Worm (Caenorhabditis elegans): ENCODE measurements around the gene mrps-28.

Gene mrps-28

DNA sequence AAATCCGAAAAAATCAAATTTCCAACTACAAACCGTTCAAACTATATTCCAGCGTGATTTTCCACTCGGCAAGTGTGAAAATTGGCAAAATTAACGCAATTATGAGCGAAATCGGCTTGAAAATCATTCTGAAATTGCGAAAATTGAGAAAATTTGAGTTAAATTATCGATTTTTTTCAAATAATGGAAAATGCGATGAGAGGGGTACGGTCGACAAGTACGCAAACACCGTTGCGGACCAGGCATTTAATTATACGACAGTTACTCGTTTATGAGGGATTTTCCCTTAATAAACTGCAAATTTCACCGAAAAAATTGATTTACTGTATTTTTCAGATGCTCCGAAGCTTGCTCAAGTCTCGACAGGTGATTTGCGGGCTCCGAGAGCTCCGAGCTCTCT lies at the start of gene mrps-28, which contains the start of gene Y43F8C.7:
mrps-28 (plus strand) TSS at position 337 of the 400 bp plus-strand sequence.
Y43F8C.7 (minus strand) TSS at position 128 of the 400 bp plus-strand sequence.
- TF ChIP-seq aly-2 (tag; optimal IDR thresholded peaks at IDR 0.05) (no peak), crh-2 (tag; optimal IDR thresholded peaks at IDR 0.05) (peak; percentile 34), C34F6.9 (tag; optimal IDR thresholded peaks at IDR 0.05) (peak; percentile 71), zag-1 (tag; optimal IDR thresholded peaks at IDR 0.05) (peak; percentile 18), F13H6.1 (tag; optimal IDR thresholded peaks at IDR 0.05) (no peak), gmeb-1 (tag; optimal IDR thresholded peaks at IDR 0.05) (peak; percentile 5), lin-13 (GFP tag; optimal IDR thresholded peaks at IDR 0.05) (peak; percentile 50), nhr-25 (tag; optimal IDR thresholded peaks at IDR 0.05) (no peak), unc-39 (tag; optimal IDR thresholded peaks at IDR 0.05) (no peak), lin-39 (tag; optimal IDR thresholded peaks at IDR 0.05) (no peak), mdl-1 (tag; optimal IDR thresholded peaks at IDR 0.05) (no peak), lsy-2 (tag; optimal IDR thresholded peaks at IDR 0.05) (peak; percentile 94 to 98), fos-1 (tag; optimal IDR thresholded peaks at IDR 0.05) (no peak), lin-11 (tag; optimal IDR thresholded peaks at IDR 0.05) (peak; percentile 8), nhr-129 (tag; optimal IDR thresholded peaks at IDR 0.05) (peak; percentile 45), R02D3.7 (tag; optimal IDR thresholded peaks at IDR 0.05) (no peak), nhr-12 (tag; optimal IDR thresholded peaks at IDR 0.05) (no peak), unc-62 (GFP tag; optimal IDR thresholded peaks at IDR 0.05) (no peak), nhr-237 (tag; optimal IDR thresholded peaks at IDR 0.05) (no peak), nhr-23 (tag; optimal IDR thresholded peaks at IDR 0.05) (no peak), nhr-21 (tag; optimal IDR thresholded peaks at IDR 0.05) (no peak), nhr-77 (tag; optimal IDR thresholded peaks at IDR 0.05) (no peak), alr-1 (tag; optimal IDR thresholded peaks at IDR 0.05) (no peak), unc-55 (GFP tag; optimal IDR thresholded peaks at IDR 0.05) (peak; percentile 62), ztf-1 (GFP tag; conservative IDR thresholded peaks at IDR 0.05) (no peak), egl-27 (tag; optimal IDR thresholded peaks at IDR 0.05) (no peak), ZK546.5 (tag; optimal IDR thresholded peaks at IDR 0.05) (no peak)

DNA sequence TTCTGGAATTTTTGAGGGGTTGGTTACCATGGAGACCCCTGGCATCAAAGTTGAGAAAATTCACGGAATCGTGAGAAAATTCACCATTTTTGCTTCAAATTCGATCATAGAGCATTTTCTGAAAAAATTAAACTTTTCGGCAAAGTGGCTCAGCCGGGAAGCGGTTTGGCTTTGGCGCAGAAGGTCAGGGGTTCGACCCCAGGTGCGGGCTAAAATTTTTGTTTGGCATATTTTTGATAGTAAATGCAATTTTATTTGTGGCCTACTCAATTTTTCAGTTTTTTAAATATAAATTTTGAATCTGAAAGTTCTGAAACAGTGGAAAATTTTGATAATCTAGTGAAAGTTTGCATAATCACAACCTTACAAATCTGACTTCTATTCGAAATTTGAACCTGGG lies 45.0 kb upstream of the mrps-28 start:
- TF ChIP-seq nhr-25 (tag; optimal IDR thresholded peaks at IDR 0.05) (no peak), zag-1 (tag; optimal IDR thresholded peaks at IDR 0.05) (no peak), lin-39 (tag; optimal IDR thresholded peaks at IDR 0.05) (no peak), mdl-1 (tag; optimal IDR thresholded peaks at IDR 0.05) (no peak), ZK546.5 (tag; optimal IDR thresholded peaks at IDR 0.05) (no peak), peb-1 (tag; optimal IDR thresholded peaks at IDR 0.05) (no peak)

DNA sequence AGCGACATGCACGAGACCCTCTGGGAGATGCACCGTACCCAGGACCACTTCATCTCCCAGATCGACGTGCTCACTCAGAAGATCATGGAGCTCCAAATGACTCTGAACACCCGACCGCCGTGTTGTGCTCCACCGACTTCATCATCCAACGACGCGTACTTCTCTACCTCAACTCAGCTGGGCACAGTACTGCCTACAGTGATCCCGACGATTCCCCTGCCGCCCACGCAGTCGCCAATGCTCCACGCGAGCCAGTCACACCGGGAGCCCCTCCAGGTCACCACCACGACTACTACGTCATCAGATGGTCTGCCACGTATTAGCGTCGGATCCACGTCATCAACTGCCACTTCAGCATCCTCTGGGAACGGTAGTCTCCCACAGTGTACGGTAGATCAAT lies 38.6 kb upstream of the mrps-28 start:
- no peak for TF ChIP-seq mab-5 (tag; optimal IDR thresholded peaks at IDR 0.05)
- no peak for TF ChIP-seq ceh-82 (tag; optimal IDR thresholded peaks at IDR 0.05)
- TF ChIP-seq blmp-1 (tag; optimal IDR thresholded peaks at IDR 0.05; ENCODE audit: insufficient read depth) = no peak
- TF ChIP-seq fos-1 (tag; optimal IDR thresholded peaks at IDR 0.05) = no peak
- TF ChIP-seq unc-55 (GFP tag; optimal IDR thresholded peaks at IDR 0.05) = no peak
- TF ChIP-seq nhr-21 (tag; optimal IDR thresholded peaks at IDR 0.05) = no peak
- TF ChIP-seq zag-1 (tag; optimal IDR thresholded peaks at IDR 0.05) = no peak
- no peak for TF ChIP-seq ztf-1 (GFP tag; conservative IDR thresholded peaks at IDR 0.05)
- no peak for TF ChIP-seq egl-27 (tag; optimal IDR thresholded peaks at IDR 0.05)
- no peak for TF ChIP-seq unc-62 (GFP tag; optimal IDR thresholded peaks at IDR 0.05)
- no peak for TF ChIP-seq nhr-237 (tag; optimal IDR thresholded peaks at IDR 0.05)
- no peak for TF ChIP-seq ama-1 (optimal IDR thresholded peaks at IDR 0.05)
- no peak for TF ChIP-seq nhr-6 (tag; optimal IDR thresholded peaks at IDR 0.05)
- no peak for TF ChIP-seq Y55F3AM.14 (GFP tag; optimal IDR thresholded peaks at IDR 0.05)
- no peak for TF ChIP-seq skn-1 (tag; optimal IDR thresholded peaks at IDR 0.05)
- TF ChIP-seq snpc-4 (tag; optimal IDR thresholded peaks at IDR 0.05) = no peak
- TF ChIP-seq mdl-1 (tag; optimal IDR thresholded peaks at IDR 0.05) = no peak
- no peak for TF ChIP-seq elt-1 (tag; optimal IDR thresholded peaks at IDR 0.05)
- no peak for TF ChIP-seq C34F6.9 (tag; optimal IDR thresholded peaks at IDR 0.05)
- no peak for TF ChIP-seq F13H6.1 (tag; optimal IDR thresholded peaks at IDR 0.05)

DNA sequence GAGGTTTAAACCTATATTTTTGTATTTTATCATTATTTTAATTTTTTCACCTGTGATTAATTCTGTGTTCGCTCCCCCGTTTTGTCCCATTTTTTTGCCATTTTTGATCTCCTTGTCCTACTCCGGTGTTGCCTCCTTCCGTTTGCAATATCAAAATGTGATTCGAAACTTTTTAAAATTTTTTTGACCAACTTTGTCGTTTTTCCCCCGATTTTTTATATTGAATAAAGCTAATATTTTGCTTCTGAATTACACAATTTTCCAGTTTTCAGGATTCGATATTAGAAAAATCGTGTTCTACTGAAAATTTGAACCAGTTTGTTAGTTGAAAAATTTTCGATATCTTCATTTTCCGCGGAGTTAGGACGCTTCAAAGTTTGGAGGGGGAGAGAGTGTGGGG lies 38.2 kb upstream of the mrps-28 start, which contains the start of gene nlp-25:
nlp-25 (plus strand) TSS at position 301 of the 400 bp plus-strand sequence.
- TF ChIP-seq ZK546.5 (tag; optimal IDR thresholded peaks at IDR 0.05) = no peak
- TF ChIP-seq sem-4 (tag; optimal IDR thresholded peaks at IDR 0.05) = no peak

Data from whole organism, L2 larva.